Fruit fly (Drosophila melanogaster) whole organism, embryonic: ENCODE measurements around the gene Acp63F.

ENCODE experiments used
- Awh ChIP-seq: fragments of 200-800 bp; sonication (Bioruptor generic); IDR thresholded peaks from 2 replicates; pipeline ENCODE4, ENCODE4 v1.3.6; 2022; ENCODE audit warnings: missing biosample characterization, missing genetic modification characterization
- CG13775 ChIP-seq: fragments of 200-800 bp; sonication (Bioruptor generic); optimal IDR thresholded peaks from 3 replicates; lab custom pipeline; 2017; ENCODE audit warnings: missing biosample characterization, mild to moderate bottlenecking, missing genetic modification characterization
- CG14667 ChIP-seq: fragments of 200-800 bp; sonication (Bioruptor generic); IDR thresholded peaks from 2 replicates; pipeline ENCODE4 v1.3.6; 2022; ENCODE audit warnings: missing biosample characterization, missing genetic modification characterization
- CG16815 ChIP-seq: fragments of 200-800 bp; sonication (Bioruptor generic); optimal IDR thresholded peaks from 3 replicates; lab custom pipeline; 2017; ENCODE audit warnings: missing biosample characterization, mild to moderate bottlenecking, missing genetic modification characterization
- CG31365 ChIP-seq: fragments of 200-800 bp; sonication (Bioruptor generic); optimal IDR thresholded peaks from 2 replicates; lab custom pipeline; 2018; ENCODE audit warnings: missing biosample characterization, mild to moderate bottlenecking, missing genetic modification characterization
- CG42726 ChIP-seq: fragments of 200-800 bp; sonication (Bioruptor generic); IDR thresholded peaks from 2 replicates; pipeline ENCODE4 v1.3.6; 2022; ENCODE audit warnings: missing biosample characterization, missing genetic modification characterization; ENCODE audit not compliant: partially characterized antibody
- CG6654 ChIP-seq: fragments of 200-800 bp; sonication (Bioruptor generic); optimal IDR thresholded peaks from 2 replicates; lab custom pipeline; 2017; ENCODE audit warnings: missing biosample characterization, mild to moderate bottlenecking, missing genetic modification characterization
- CG7271 ChIP-seq: fragments of 200-800 bp; sonication (Bioruptor generic); optimal IDR thresholded peaks from 2 replicates; lab custom pipeline; 2018; ENCODE audit warnings: missing biosample characterization, mild to moderate bottlenecking, missing genetic modification characterization, moderate library complexity
- CG7357 ChIP-seq: fragments of 200-800 bp; sonication (Bioruptor generic); IDR thresholded peaks from 3 replicates; pipeline ENCODE4 v1.3.6; 2022; ENCODE audit warnings: missing biosample characterization, missing genetic modification characterization
- CG8944 ChIP-seq: fragments of 200-800 bp; sonication (Bioruptor generic); optimal IDR thresholded peaks from 3 replicates; lab custom pipeline; 2016; ENCODE audit warnings: missing biosample characterization, missing genetic modification characterization
- CG9797 ChIP-seq: fragments of 200-800 bp; sonication (Bioruptor generic); optimal IDR thresholded peaks from 3 replicates; lab custom pipeline; 2018; ENCODE audit warnings: missing biosample characterization, mild to moderate bottlenecking, missing genetic modification characterization
- CTCF ChIP-seq: fragments of 200-800 bp; sonication (Bioruptor generic); optimal IDR thresholded peaks from 2 replicates; lab custom pipeline; 2017; ENCODE audit warnings: missing biosample characterization, mild to moderate bottlenecking, missing genetic modification characterization, moderate library complexity
- CkIIα-i1 ChIP-seq: fragments of 200-800 bp; sonication (Bioruptor generic); IDR thresholded peaks from 2 replicates; pipeline ENCODE4 v1.3.6; 2022; ENCODE audit warnings: missing biosample characterization, missing genetic modification characterization
- Dad ChIP-seq: fragments of 200-800 bp; sonication (Bioruptor generic); optimal IDR thresholded peaks from 3 replicates; lab custom pipeline; 2016; ENCODE audit warnings: missing biosample characterization, missing genetic modification characterization
- Doc3 ChIP-seq: fragments of 200-800 bp; sonication (Bioruptor generic); IDR thresholded peaks from 3 replicates; pipeline ENCODE4 v1.3.6; 2022; ENCODE audit warnings: missing biosample characterization, missing genetic modification characterization; ENCODE audit not compliant: partially characterized antibody
- Hmr ChIP-seq: fragments of 200-800 bp; sonication (Bioruptor generic); optimal IDR thresholded peaks from 3 replicates; lab custom pipeline; 2017; ENCODE audit warnings: mild to moderate bottlenecking, missing biosample characterization, missing genetic modification reagents, missing genetic modification characterization
- Hr78 ChIP-seq, 2 experiments: fragments of 200-800 bp in 1 of 2; fragments of >200 bp in 1 of 2; sonication (Bioruptor generic) in 1 of 2; optimal IDR thresholded peaks; 2 replicates each; lab custom pipeline; 2017 to 2019; ENCODE audit warnings: missing biosample characterization in 2 of 2, missing genetic modification characterization in 2 of 2, mild to moderate bottlenecking in 1 of 2, moderate library complexity in 1 of 2
- Mad ChIP-seq: fragments of 200-800 bp; sonication (Bioruptor generic); optimal IDR thresholded peaks from 2 replicates; lab custom pipeline; 2016; ENCODE audit warnings: missing biosample characterization, missing genetic modification characterization
- Mrtf ChIP-seq: fragments of 200-800 bp; sonication (Bioruptor generic); IDR thresholded peaks from 3 replicates; pipeline ENCODE4 v1.3.6; 2022; ENCODE audit warnings: missing biosample characterization, missing genetic modification characterization
- Nf-YC ChIP-seq: fragments of 200-800 bp; optimal IDR thresholded peaks from 3 replicates; lab custom pipeline; 2019; ENCODE audit warnings: missing biosample characterization, mild to moderate bottlenecking, missing genetic modification characterization, moderate library complexity
- Opbp ChIP-seq: fragments of 200-800 bp; sonication (Bioruptor generic); IDR thresholded peaks from 3 replicates; pipeline ENCODE4 v1.3.6; 2022; ENCODE audit warnings: missing biosample characterization, missing genetic modification characterization; ENCODE audit not compliant: partially characterized antibody
- Trl ChIP-seq, 3 experiments: fragments of >200 bp in 2 of 3; fragments of 200-800 bp in 1 of 3; sonication (Bioruptor generic) in 1 of 3; optimal IDR thresholded peaks; 2 replicates in 1 of 3; 3 replicates in 2 of 3; lab custom pipeline; 2016 to 2017; ENCODE audit warnings: missing biosample characterization in 1 of 3, missing genetic modification characterization in 1 of 3
- croc ChIP-seq: fragments of 200-800 bp; sonication (Bioruptor generic); conservative IDR thresholded peaks from 3 replicates; pipeline ENCODE4 v1.3.6; 2022; ENCODE audit warnings: missing biosample characterization, missing genetic modification characterization
- dan ChIP-seq: fragments of 200-800 bp; sonication (Bioruptor generic); IDR thresholded peaks from 2 replicates; pipeline ENCODE4 v1.3.6; 2022; ENCODE audit warnings: missing biosample characterization, missing genetic modification characterization
- ems ChIP-seq: fragments of 200-800 bp; sonication (Bioruptor generic); optimal IDR thresholded peaks from 3 replicates; lab custom pipeline; 2016; ENCODE audit warnings: missing biosample characterization, missing genetic modification characterization
- en ChIP-seq: fragments of 200-800 bp; sonication (Bioruptor generic); optimal IDR thresholded peaks from 2 replicates; lab custom pipeline; 2016; ENCODE audit warnings: missing biosample characterization, missing genetic modification characterization
- ewg ChIP-seq: fragments of 200-800 bp; sonication (Bioruptor generic); optimal IDR thresholded peaks from 3 replicates; lab custom pipeline; 2017; ENCODE audit warnings: mild to moderate bottlenecking, missing biosample characterization, missing genetic modification reagents, missing genetic modification characterization
- eyg ChIP-seq: fragments of 200-800 bp; sonication (Bioruptor generic); optimal IDR thresholded peaks from 3 replicates; lab custom pipeline; 2016; ENCODE audit warnings: missing biosample characterization, missing genetic modification characterization
- gcm2 ChIP-seq: fragments of 200-800 bp; sonication (Bioruptor generic); optimal IDR thresholded peaks from 2 replicates; lab custom pipeline; 2016; ENCODE audit warnings: missing biosample characterization, missing genetic modification characterization
- gsb ChIP-seq: fragments of 200-800 bp; sonication (Bioruptor generic); IDR thresholded peaks from 2 replicates; pipeline ENCODE4 v1.3.6; 2022; ENCODE audit warnings: missing biosample characterization, missing genetic modification characterization
- hkb ChIP-seq, 2 experiments: fragments of 200-800 bp in 1 of 2; fragments of >200 bp in 1 of 2; sonication (Bioruptor generic) in 1 of 2; IDR thresholded peaks in 1 of 2; optimal IDR thresholded peaks in 1 of 2; 2 replicates each; pipeline versions ENCODE4 v1.3.6 to Lab custom; 2017 to 2022; ENCODE audit warnings: missing biosample characterization in 1 of 2, missing genetic modification characterization in 1 of 2
- kni ChIP-seq: fragments of 200-800 bp; sonication (Bioruptor generic); optimal IDR thresholded peaks from 3 replicates; lab custom pipeline; 2017; ENCODE audit warnings: mild to moderate bottlenecking, missing biosample characterization, missing genetic modification reagents, missing genetic modification characterization
- knrl ChIP-seq: fragments of 200-800 bp; sonication (Bioruptor generic); IDR thresholded peaks from 3 replicates; pipeline ENCODE4 v1.3.6; 2022; ENCODE audit warnings: missing biosample characterization, missing genetic modification characterization; ENCODE audit not compliant: partially characterized antibody
- mirr ChIP-seq: fragments of 200-800 bp; sonication (Bioruptor generic); optimal IDR thresholded peaks from 3 replicates; lab custom pipeline; 2018; ENCODE audit warnings: missing biosample characterization, mild to moderate bottlenecking, missing genetic modification characterization
- nerfin-1 ChIP-seq: fragments of 200-800 bp; sonication (Bioruptor generic); optimal IDR thresholded peaks from 3 replicates; lab custom pipeline; 2019; ENCODE audit warnings: missing biosample characterization, mild to moderate bottlenecking, missing genetic modification characterization, moderate library complexity
- onecut ChIP-seq: fragments of 200-800 bp; sonication (Bioruptor generic); IDR thresholded peaks from 2 replicates; pipeline ENCODE4 v1.3.6; 2022; ENCODE audit warnings: missing biosample characterization, missing genetic modification characterization
- pum ChIP-seq: fragments of 200-800 bp; sonication (Bioruptor generic); optimal IDR thresholded peaks from 2 replicates; lab custom pipeline; 2016; ENCODE audit warnings: missing biosample characterization, missing genetic modification characterization
- pzg ChIP-seq: fragments of 200-800 bp; sonication (Bioruptor generic); optimal IDR thresholded peaks from 3 replicates; lab custom pipeline; 2018; ENCODE audit warnings: missing biosample characterization, mild to moderate bottlenecking, missing genetic modification characterization, moderate library complexity
- sd ChIP-seq: fragments of 200-800 bp; sonication (Bioruptor generic); optimal IDR thresholded peaks from 3 replicates; lab custom pipeline; 2018; ENCODE audit warnings: missing biosample characterization, mild to moderate bottlenecking, missing genetic modification characterization, moderate library complexity
- seq ChIP-seq: fragments of 200-800 bp; sonication (Bioruptor generic); IDR thresholded peaks from 2 replicates; pipeline ENCODE4 v1.3.6; 2022; ENCODE audit warnings: missing biosample characterization, missing genetic modification characterization
- sqz ChIP-seq: fragments of 200-800 bp; sonication (Bioruptor generic); optimal IDR thresholded peaks from 3 replicates; lab custom pipeline; 2018; ENCODE audit warnings: missing biosample characterization, mild to moderate bottlenecking, missing genetic modification characterization
- trh ChIP-seq: fragments of 200-800 bp; sonication (Bioruptor generic); optimal IDR thresholded peaks from 2 replicates; lab custom pipeline; 2016; ENCODE audit warnings: missing biosample characterization, missing genetic modification characterization
- wor ChIP-seq: fragments of 200-800 bp; sonication (Bioruptor generic); IDR thresholded peaks from 2 replicates; pipeline ENCODE4 v1.3.6; 2022; ENCODE audit warnings: missing biosample characterization, missing genetic modification characterization

Gene Acp63F

DNA sequence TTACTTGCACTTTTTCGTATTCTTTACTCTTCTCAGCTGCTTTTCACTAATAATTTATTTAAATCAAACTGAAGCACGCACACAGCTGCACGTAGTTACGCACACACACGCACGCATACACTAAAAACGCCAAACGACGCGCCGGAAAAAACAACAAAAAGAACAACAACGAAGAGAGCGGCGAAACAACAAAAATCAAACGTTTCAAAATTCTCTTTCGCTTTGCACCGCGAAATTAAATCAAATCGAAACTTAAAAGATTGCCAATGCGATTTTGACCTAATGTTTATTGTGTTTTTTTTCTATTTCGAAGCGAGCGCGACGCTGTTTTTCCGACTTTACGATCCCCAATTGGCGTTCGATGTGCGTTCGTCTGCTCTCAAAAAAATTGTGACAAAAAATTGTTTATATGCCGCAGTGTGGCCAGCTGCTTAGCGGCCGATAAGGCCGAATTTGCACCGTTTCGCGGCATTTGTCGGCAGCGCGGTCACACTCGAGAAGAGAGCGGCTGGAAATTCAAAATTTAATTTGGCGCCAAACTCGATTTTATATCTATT lies 28.5 kb downstream of the Acp63F start (continued):
- TF ChIP-seq Nf-YC (tag; lab: Kevin White, UChicago): peak; percentile 22
- no peak for TF ChIP-seq CG13775 (GFP tag; lab: Kevin White, UChicago)
- peak; percentile 71 for TF ChIP-seq ewg (GFP tag; lab: Kevin White, UChicago)
- no peak for TF ChIP-seq CTCF (GFP tag; lab: Kevin White, UChicago)
- no peak for TF ChIP-seq Mad (GFP tag; lab: Kevin White, UChicago)
- TF ChIP-seq en (GFP tag; lab: Kevin White, UChicago): no peak
- no peak for TF ChIP-seq ems (GFP tag; lab: Kevin White, UChicago)
- peak; percentile 98 for TF ChIP-seq sqz (GFP tag; lab: Kevin White, UChicago)
- TF ChIP-seq pum (GFP tag; lab: Kevin White, UChicago): no peak
- TF ChIP-seq Doc3 (GFP tag; lab: Robert Waterston, UW): no peak
- TF ChIP-seq CG16815: no peak
- peak; percentile 88 for TF ChIP-seq CG9797 (GFP tag; lab: Kevin White, UChicago)
- no peak for TF ChIP-seq dan (GFP tag; lab: Robert Waterston, UW)
- TF ChIP-seq trh: no peak
- peak; percentile 78 for TF ChIP-seq pzg (GFP tag; lab: Kevin White, UChicago)
- TF ChIP-seq Opbp (GFP tag; lab: Robert Waterston, UW): peak; percentile 74
- peak; percentile 66 for TF ChIP-seq Hmr (GFP tag; lab: Kevin White, UChicago)
- TF ChIP-seq eyg (GFP tag; lab: Kevin White, UChicago): no peak
- no peak for TF ChIP-seq Hr78 (GFP tag; optimal IDR thresholded peaks at IDR 0.05; lab: Kevin White, UChicago)
- no peak for TF ChIP-seq onecut
- no peak for TF ChIP-seq Dad (GFP tag; lab: Kevin White, UChicago)
- no peak for TF ChIP-seq mirr (GFP tag; lab: Kevin White, UChicago)
- TF ChIP-seq CG8944 (GFP tag; lab: Kevin White, UChicago): no peak
- no peak for TF ChIP-seq CG14667 (GFP tag; lab: Robert Waterston, UW)
- TF ChIP-seq CG6654 (GFP tag; lab: Kevin White, UChicago): no peak
- no peak for TF ChIP-seq CG7271 (tag; lab: Kevin White, UChicago)
- TF ChIP-seq CG7357 (GFP tag; lab: Robert Waterston, UW): no peak
- peak; percentile 40; the same call in 1 of the 2 replicates for TF ChIP-seq seq
- TF ChIP-seq hkb (optimal IDR thresholded peaks at IDR 0.05; lab: Kevin White, UChicago): no peak
- peak; percentile 56 for TF ChIP-seq hkb (GFP tag; IDR thresholded peaks at IDR 0.05; lab: Robert Waterston, UW)
- TF ChIP-seq CG42726 (GFP tag; lab: Robert Waterston, UW): peak; percentile 81
- TF ChIP-seq CG31365 (tag; lab: Kevin White, UChicago): no peak

DNA sequence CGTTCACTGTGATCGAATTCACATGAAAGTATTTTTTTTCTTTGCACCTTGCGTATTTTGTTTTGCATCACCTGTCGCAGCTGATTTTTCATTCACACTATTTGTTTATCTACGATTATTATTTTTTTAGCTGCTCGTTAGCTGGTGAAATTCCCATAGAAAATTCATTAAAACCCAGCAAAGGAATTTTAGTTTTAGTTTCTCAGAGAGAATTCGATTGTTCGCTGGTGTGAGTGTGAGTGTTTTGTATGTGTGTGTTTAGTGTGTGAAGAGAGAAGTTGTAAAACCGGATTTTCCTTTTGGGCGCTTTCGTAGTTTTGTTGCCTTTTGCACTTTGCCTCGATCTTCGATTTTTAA lies 29.1 kb downstream of the Acp63F start:
- TF ChIP-seq wor (GFP tag; lab: Robert Waterston, UW): 0 out of 2 replicates have a peak, but pooled peaks have one; percentile 6
- TF ChIP-seq knrl (GFP tag; lab: Robert Waterston, UW): no peak
- TF ChIP-seq croc: no peak
- peak; percentile 79 for TF ChIP-seq sd (tag; lab: Kevin White, UChicago)
- TF ChIP-seq nerfin-1: peak; percentile 89
- no peak for TF ChIP-seq gcm2 (GFP tag; lab: Kevin White, UChicago)
- no peak for TF ChIP-seq gsb
- peak; percentile 33 to 36 for TF ChIP-seq Trl (optimal IDR thresholded peaks at IDR 0.05; lab: Kevin White, UChicago)
- TF ChIP-seq Trl (GFP tag; optimal IDR thresholded peaks at IDR 0.05; lab: Kevin White, UChicago): no peak
- no peak for TF ChIP-seq CkIIα-i1 (GFP tag; lab: Robert Waterston, UW)
- 0 out of 3 replicates have a peak, but pooled peaks have one; percentile 2 for TF ChIP-seq Mrtf
- peak; percentile 45 for TF ChIP-seq kni (GFP tag; lab: Kevin White, UChicago)
- 0 out of 2 replicates have a peak, but pooled peaks have one; percentile 5 for TF ChIP-seq Awh (GFP tag; lab: Robert Waterston, UW)
